Worm (Caenorhabditis elegans): ENCODE data around the gene T23D5.8.

- TF ChIP-seq hmbx-1 (tag; optimal IDR thresholded peaks at IDR 0.05) (no peak), ama-1 (optimal IDR thresholded peaks at IDR 0.05) (no peak), B0310.2 (tag; optimal IDR thresholded peaks at IDR 0.05) (no peak), hmg-4 (GFP tag; optimal IDR thresholded peaks at IDR 0.05) (no peak), F13C5.2 (tag; optimal IDR thresholded peaks at IDR 0.05) (no peak), pes-1 (GFP tag; IDR thresholded peaks at IDR 0.05) (no peak), flt-1 (GFP tag; IDR thresholded peaks at IDR 0.05) (no peak), ceh-36 (tag; optimal IDR thresholded peaks at IDR 0.05) (no peak), tbx-11 (GFP tag; IDR thresholded peaks at IDR 0.05) (no peak), ceh-13 (GFP tag; optimal IDR thresholded peaks at IDR 0.05) (no peak), ets-7 (tag; optimal IDR thresholded peaks at IDR 0.05) (no peak)
Observed at ce11 chrV:15716679-15717078, 31.6 kb downstream of the T23D5.8 start, which contains the start of gene Y6E2A.4.
